Fruit fly (Drosophila melanogaster): ENCODE data around the gene PolI.

The PolI gene

DNA sequence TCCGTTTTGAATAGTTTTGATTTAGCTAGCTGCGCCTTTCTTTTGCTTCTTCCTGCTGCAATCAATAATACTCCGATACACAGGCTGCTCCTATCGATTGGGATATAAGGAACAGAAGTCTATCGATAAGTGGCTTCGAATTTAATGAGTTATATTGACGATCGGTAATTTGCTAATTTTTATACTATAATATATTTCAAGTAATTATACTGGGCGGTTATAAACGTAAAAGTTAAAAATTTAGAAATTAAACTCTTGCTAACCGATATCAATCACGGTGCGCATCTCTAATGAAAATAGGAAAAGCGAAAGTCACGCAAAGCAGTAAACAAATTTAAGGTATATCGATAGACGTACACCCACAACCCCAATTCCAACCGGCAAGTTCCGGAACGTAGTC lies 10.4 kb downstream of the PolI start, which contains the start of the genes CG9636, CG18749 and CG33722 (continued):
- TF ChIP-seq prd (optimal IDR thresholded peaks at IDR 0.05), result no peak
- TF ChIP-seq prd (GFP tag; IDR thresholded peaks at IDR 0.05), result peak; percentile 74
- peak; percentile 94 for TF ChIP-seq hb (GFP tag; IDR thresholded peaks at IDR 0.05; ENCODE audit: partially characterized antibody)
- no peak for TF ChIP-seq h (optimal IDR thresholded peaks at IDR 0.05)
- TF ChIP-seq CG6813 (GFP tag; optimal IDR thresholded peaks at IDR 0.05), result no peak
- peak; percentile 74 for TF ChIP-seq CG12155 (GFP tag; optimal IDR thresholded peaks at IDR 0.05)
- TF ChIP-seq HHEX (GFP tag; optimal IDR thresholded peaks at IDR 0.05), result peak; percentile 44
- TF ChIP-seq repo (GFP tag; optimal IDR thresholded peaks at IDR 0.05), result no peak
- TF ChIP-seq CG33557 (GFP tag; optimal IDR thresholded peaks at IDR 0.05), result peak; percentile 74
- peak; percentile 74 for TF ChIP-seq CG13775 (GFP tag; optimal IDR thresholded peaks at IDR 0.05)
- TF ChIP-seq lilli (GFP tag; optimal IDR thresholded peaks at IDR 0.05), result peak; percentile 87
- TF ChIP-seq Antp (GFP tag; optimal IDR thresholded peaks at IDR 0.05), result peak; percentile 24
- peak; percentile 53 for TF ChIP-seq Dad (GFP tag; optimal IDR thresholded peaks at IDR 0.05)
- no peak for TF ChIP-seq toy (GFP tag; IDR thresholded peaks at IDR 0.05)
- peak; percentile 50 for TF ChIP-seq nau (GFP tag; optimal IDR thresholded peaks at IDR 0.05)
- TF ChIP-seq CG17361 (GFP tag; IDR thresholded peaks at IDR 0.05), result peak; percentile 80
- TF ChIP-seq ken (GFP tag; IDR thresholded peaks at IDR 0.05), result 0 out of 3 replicates have a peak, but pooled peaks have one; percentile 42
- no peak for TF ChIP-seq CG7372 (GFP tag; IDR thresholded peaks at IDR 0.05)
- TF ChIP-seq CG12299 (tag; optimal IDR thresholded peaks at IDR 0.05), result peak; percentile 60
- TF ChIP-seq zf30C (GFP tag; optimal IDR thresholded peaks at IDR 0.05), result no peak
- TF ChIP-seq kay (GFP tag; optimal IDR thresholded peaks at IDR 0.05), result peak; percentile 43
- peak; percentile 45; the same call in 1 of the 2 replicates for TF ChIP-seq ssp (GFP tag; IDR thresholded peaks at IDR 0.05)
- TF ChIP-seq CG14441 (GFP tag; IDR thresholded peaks at IDR 0.05), result peak; percentile 68
- no peak for TF ChIP-seq GATAe (GFP tag; conservative IDR thresholded peaks at IDR 0.05)
- peak; percentile 72 for TF ChIP-seq CG8388 (GFP tag; optimal IDR thresholded peaks at IDR 0.05)
- TF ChIP-seq Hand (GFP tag; optimal IDR thresholded peaks at IDR 0.05), result peak; percentile 41
- TF ChIP-seq CG9437 (GFP tag; optimal IDR thresholded peaks at IDR 0.05), result peak; percentile 76
- TF ChIP-seq Trl (optimal IDR thresholded peaks at IDR 0.05), result no peak
- TF ChIP-seq Trl (GFP tag; optimal IDR thresholded peaks at IDR 0.05), result peak; percentile 48
- peak; percentile 22 for TF ChIP-seq kni (GFP tag; optimal IDR thresholded peaks at IDR 0.05)
- TF ChIP-seq CG32767 (GFP tag; IDR thresholded peaks at IDR 0.05), result no peak
- peak; percentile 98 for TF ChIP-seq Scr (GFP tag; IDR thresholded peaks at IDR 0.05; ENCODE audit: partially characterized antibody)
- no peak for TF ChIP-seq br (optimal IDR thresholded peaks at IDR 0.05)
- TF ChIP-seq gt (GFP tag; IDR thresholded peaks at IDR 0.05), result 0 out of 2 replicates have a peak, but pooled peaks have one; percentile 24
- TF ChIP-seq CG7745 (tag; optimal IDR thresholded peaks at IDR 0.05), result no peak
- TF ChIP-seq C15 (GFP tag; IDR thresholded peaks at IDR 0.05), result 0 out of 3 replicates have a peak, but pooled peaks have one; percentile 38
- peak; percentile 1 for TF ChIP-seq CG2875 (GFP tag; optimal IDR thresholded peaks at IDR 0.05)
- peak; percentile 46 for TF ChIP-seq CG18619 (GFP tag; optimal IDR thresholded peaks at IDR 0.05)
- no peak for TF ChIP-seq Atf-2 (GFP tag; optimal IDR thresholded peaks at IDR 0.05)
- no peak for TF ChIP-seq CG12071 (GFP tag; optimal IDR thresholded peaks at IDR 0.05)
- TF ChIP-seq CG33213 (GFP tag; optimal IDR thresholded peaks at IDR 0.05), result peak; percentile 30
- TF ChIP-seq gce (GFP tag; IDR thresholded peaks at IDR 0.05), result 0 out of 3 replicates have a peak, but pooled peaks have one; percentile 36
- TF ChIP-seq ro (GFP tag; IDR thresholded peaks at IDR 0.05), result no peak
- TF ChIP-seq CG6765 (GFP tag; optimal IDR thresholded peaks at IDR 0.05), result no peak
- no peak for TF ChIP-seq CG6654 (GFP tag; optimal IDR thresholded peaks at IDR 0.05)
- peak; percentile 25; the same call in 1 of the 2 replicates for TF ChIP-seq H2.0 (GFP tag; IDR thresholded peaks at IDR 0.05)
- TF ChIP-seq ato (GFP tag; IDR thresholded peaks at IDR 0.05; ENCODE audit: partially characterized antibody), result peak; percentile 98
- no peak for TF ChIP-seq Dip2 (GFP tag; IDR thresholded peaks at IDR 0.05)
- peak; percentile 89; the same call in 2 of the 3 replicates for TF ChIP-seq Opbp (GFP tag; IDR thresholded peaks at IDR 0.05; ENCODE audit: partially characterized antibody)
- TF ChIP-seq unc-4 (GFP tag; IDR thresholded peaks at IDR 0.05; ENCODE audit: partially characterized antibody), result peak; percentile 97
- TF ChIP-seq bab2 (GFP tag; optimal IDR thresholded peaks at IDR 0.05), result no peak
- peak; percentile 85 for TF ChIP-seq gem (tag; optimal IDR thresholded peaks at IDR 0.05)
